Fruit fly (Drosophila melanogaster): ENCODE data around the gene GCS2beta.

dm6 chr2L:17486264-17486663 is 2.2 kb upstream of the GCS2beta start, which contains the start of gene CG43220:
- no peak for TF ChIP-seq CG11617 (GFP tag; optimal IDR thresholded peaks at IDR 0.05)
- no peak for TF ChIP-seq ovo (GFP tag; optimal IDR thresholded peaks at IDR 0.05)
- TF ChIP-seq CG5204 (GFP tag; optimal IDR thresholded peaks at IDR 0.05), result no peak
- TF ChIP-seq Hr96 (GFP tag; optimal IDR thresholded peaks at IDR 0.05), result no peak
- TF ChIP-seq Mnt (GFP tag; optimal IDR thresholded peaks at IDR 0.05), result no peak
- TF ChIP-seq Crg-1 (GFP tag; optimal IDR thresholded peaks at IDR 0.05), result no peak
- no peak for TF ChIP-seq kay (GFP tag; ENCODE audit: borderline replicate concordance)

Measured in whole organism, adult.